Fruit fly (Drosophila melanogaster) ovary, adult (tissue): ENCODE results near the gene CG6398.
A peak's percentile ranks its signal among the peaks of the same experiment; 100 is the strongest.

Experiments
- CG17801 ChIP-seq: fragments of 200-800 bp; optimal IDR thresholded peaks from 2 replicates; lab custom pipeline; 2019; ENCODE audit warnings: missing biosample characterization, mild to moderate bottlenecking, missing genetic modification characterization, moderate library complexity; ENCODE audit not compliant: partially characterized antibody

Gene CG6398

dm6 chrX:17852457-17852856 lies 21.8 kb downstream of the CG6398 start, which contains the start of gene CG32554:
TSS of gene CG32554 (minus strand) at chrX:17852685.
- no peak for TF ChIP-seq CG17801

- TF ChIP-seq CG17801 = no peak
Observed at dm6 chrX:17856029-17856428, 25.4 kb downstream of the CG6398 start, which contains the start of gene Mco4. TSS of gene Mco4 (minus strand) at chrX:17856129.

- TF ChIP-seq CG17801 = peak; percentile 65
Observed at dm6 chrX:17856458-17857277, 26.0 kb downstream of the CG6398 start, which contains the start of gene Srx. TSS of gene Srx (plus strand) at chrX:17856974.

dm6 chrX:17857809-17858208 lies 27.2 kb downstream of the CG6398 start:
- TF ChIP-seq CG17801 = no peak

- peak; percentile 54 for TF ChIP-seq CG17801
Observed at dm6 chrX:17860711-17861110, 30.1 kb downstream of the CG6398 start, which contains the start of the genes Arp8 and CG6769. TSS of gene Arp8 (minus strand) at chrX:17860800. TSS of gene CG6769 (plus strand) at chrX:17861002.

- no peak for TF ChIP-seq CG17801
Observed at dm6 chrX:17865103-17865502, 34.5 kb downstream of the CG6398 start.

- TF ChIP-seq CG17801 = no peak
Observed at dm6 chrX:17870614-17871394, 40.2 kb downstream of the CG6398 start.

dm6 chrX:17872310-17872709 lies 41.7 kb downstream of the CG6398 start:
- TF ChIP-seq CG17801 = no peak

dm6 chrX:17873329-17873728 lies 42.7 kb downstream of the CG6398 start:
- no peak for TF ChIP-seq CG17801

- TF ChIP-seq CG17801 = no peak
Observed at dm6 chrX:17875014-17875589, 44.5 kb downstream of the CG6398 start.

- TF ChIP-seq CG17801 = no peak
Observed at dm6 chrX:17875695-17876094, 45.1 kb downstream of the CG6398 start.

dm6 chrX:17876518-17876917 lies 45.9 kb downstream of the CG6398 start:
- TF ChIP-seq CG17801 = no peak

- TF ChIP-seq CG17801 = no peak
Observed at dm6 chrX:17877974-17878373, 47.3 kb downstream of the CG6398 start.

dm6 chrX:17878632-17879033 lies 48.0 kb downstream of the CG6398 start:
- TF ChIP-seq CG17801 = no peak

dm6 chrX:17879211-17879897 lies 48.7 kb downstream of the CG6398 start:
- TF ChIP-seq CG17801 = no peak

dm6 chrX:17880269-17880889 lies 49.8 kb downstream of the CG6398 start:
- peak; percentile 92 for TF ChIP-seq CG17801
